Fruit fly (Drosophila melanogaster) whole organism, embryonic: Measurements from ENCODE around the gene Rilpl.

Experiments
- ATbp ChIP-seq: fragments of 200-800 bp; sonication (Bioruptor generic); optimal IDR thresholded peaks from 2 replicates; lab custom pipeline; 2017; ENCODE audit warnings: missing biosample characterization, mild to moderate bottlenecking, missing genetic modification characterization, missing genetic modification reagents
- BEAF-32 ChIP-seq: fragments of 200-800 bp; sonication (Bioruptor generic); optimal IDR thresholded peaks from 3 replicates; lab custom pipeline; 2017; ENCODE audit warnings: missing biosample characterization, missing genetic modification characterization, mild to moderate bottlenecking, moderate library complexity, missing genetic modification reagents
- CG12659 ChIP-seq: fragments of 200-800 bp; sonication (Bioruptor generic); optimal IDR thresholded peaks from 3 replicates; lab custom pipeline; 2017; ENCODE audit warnings: mild to moderate bottlenecking, missing biosample characterization, missing genetic modification reagents, missing genetic modification characterization
- CG13296 ChIP-seq: fragments of 200-800 bp; sonication (Bioruptor generic); optimal IDR thresholded peaks from 3 replicates; lab custom pipeline; 2018; ENCODE audit warnings: missing biosample characterization, mild to moderate bottlenecking, missing genetic modification characterization
- CG13424 ChIP-seq: fragments of 200-800 bp; sonication (Bioruptor generic); optimal IDR thresholded peaks from 2 replicates; lab custom pipeline; 2019; ENCODE audit warnings: missing biosample characterization, mild to moderate bottlenecking, missing genetic modification characterization, moderate library complexity
- CG14441 ChIP-seq: fragments of 200-800 bp; sonication (Bioruptor generic); IDR thresholded peaks from 2 replicates; pipeline ENCODE4 v1.3.6; 2022; ENCODE audit warnings: missing biosample characterization, missing genetic modification characterization
- CG17612 ChIP-seq: fragments of 200-800 bp; sonication (Bioruptor generic); IDR thresholded peaks from 2 replicates; pipeline ENCODE4 v1.3.6; 2022; ENCODE audit warnings: missing biosample characterization, missing genetic modification characterization
- CG18262 ChIP-seq: fragments of 200-800 bp; optimal IDR thresholded peaks from 3 replicates; lab custom pipeline; 2019; ENCODE audit warnings: missing biosample characterization, mild to moderate bottlenecking, missing genetic modification characterization, moderate library complexity
- CG30431 ChIP-seq: fragments of 200-800 bp; sonication (Bioruptor generic); optimal IDR thresholded peaks from 2 replicates; lab custom pipeline; 2017; ENCODE audit warnings: missing biosample characterization, missing genetic modification characterization
- CG31441 ChIP-seq: fragments of 200-800 bp; sonication (Bioruptor generic); IDR thresholded peaks from 2 replicates; pipeline ENCODE4 v1.3.6; 2022; ENCODE audit warnings: missing biosample characterization, missing genetic modification characterization
- CG34224 ChIP-seq: fragments of 200-800 bp; sonication (Bioruptor generic); IDR thresholded peaks from 3 replicates; pipeline ENCODE4 v1.3.6; 2022; ENCODE audit warnings: missing biosample characterization, missing genetic modification characterization; ENCODE audit not compliant: partially characterized antibody
- CG7372 ChIP-seq: fragments of 200-800 bp; sonication (Bioruptor generic); IDR thresholded peaks from 2 replicates; pipeline ENCODE4 v1.3.6; 2022; ENCODE audit warnings: missing biosample characterization, missing genetic modification characterization
- CG7928 ChIP-seq: fragments of 200-800 bp; sonication (Bioruptor generic); optimal IDR thresholded peaks from 2 replicates; lab custom pipeline; 2017; ENCODE audit warnings: missing biosample characterization, mild to moderate bottlenecking, missing genetic modification characterization
- CG7987 ChIP-seq: fragments of 200-800 bp; sonication (Bioruptor generic); optimal IDR thresholded peaks from 2 replicates; lab custom pipeline; 2018; ENCODE audit warnings: missing biosample characterization, mild to moderate bottlenecking, missing genetic modification characterization, moderate library complexity
- CG9437 ChIP-seq: fragments of 200-800 bp; sonication (Bioruptor generic); optimal IDR thresholded peaks from 2 replicates; lab custom pipeline; 2018; ENCODE audit warnings: missing biosample characterization, mild to moderate bottlenecking, missing genetic modification characterization
- Deaf1 ChIP-seq: fragments of 200-800 bp; optimal IDR thresholded peaks from 3 replicates; lab custom pipeline; 2019; ENCODE audit warnings: missing biosample characterization, mild to moderate bottlenecking, missing genetic modification characterization, moderate library complexity
- E2f2 ChIP-seq: fragments of 200-800 bp; sonication (Bioruptor generic); IDR thresholded peaks from 2 replicates; pipeline ENCODE4 v1.3.6; 2022; ENCODE audit warnings: missing biosample characterization, missing genetic modification characterization
- Elba2 ChIP-seq: fragments of 200-800 bp; sonication (Bioruptor generic); optimal IDR thresholded peaks from 3 replicates; lab custom pipeline; 2016; ENCODE audit warnings: missing biosample characterization, missing genetic modification characterization
- Hmx ChIP-seq: fragments of 200-800 bp; sonication (Bioruptor generic); optimal IDR thresholded peaks from 2 replicates; lab custom pipeline; 2016; ENCODE audit warnings: missing biosample characterization, missing genetic modification characterization
- MBD-R2 ChIP-seq: fragments of 200-800 bp; sonication (Bioruptor generic); IDR thresholded peaks from 2 replicates; pipeline ENCODE4 v1.3.6; 2022; ENCODE audit warnings: missing biosample characterization, missing genetic modification characterization
- Nf-YB ChIP-seq: fragments of 200-800 bp; sonication (Bioruptor generic); optimal IDR thresholded peaks from 3 replicates; lab custom pipeline; 2019; ENCODE audit warnings: missing biosample characterization, mild to moderate bottlenecking, missing genetic modification characterization, moderate library complexity
- NfI ChIP-seq: fragments of 200-800 bp; sonication (Bioruptor generic); optimal IDR thresholded peaks from 3 replicates; lab custom pipeline; 2018; ENCODE audit warnings: missing biosample characterization, mild to moderate bottlenecking, missing genetic modification characterization, moderate library complexity
- Optix ChIP-seq: fragments of 200-800 bp; sonication (Bioruptor generic); IDR thresholded peaks from 3 replicates; pipeline ENCODE4 v1.3.6; 2022; ENCODE audit warnings: missing biosample characterization, missing genetic modification characterization
- PHDP ChIP-seq: fragments of 200-800 bp; sonication (Bioruptor generic); optimal IDR thresholded peaks from 3 replicates; lab custom pipeline; 2018; ENCODE audit warnings: missing biosample characterization, mild to moderate bottlenecking, missing genetic modification characterization, moderate library complexity
- Scr ChIP-seq: fragments of 200-800 bp; sonication (Bioruptor generic); IDR thresholded peaks from 2 replicates; pipeline ENCODE4 v1.3.6; 2022; ENCODE audit warnings: missing biosample characterization, missing genetic modification characterization; ENCODE audit not compliant: partially characterized antibody
- Sox102F ChIP-seq: fragments of 200-800 bp; sonication (Bioruptor generic); optimal IDR thresholded peaks from 2 replicates; lab custom pipeline; 2018; ENCODE audit warnings: missing biosample characterization, mild to moderate bottlenecking, missing genetic modification characterization, moderate library complexity
- Sry-δ ChIP-seq: fragments of 200-800 bp; sonication (Bioruptor generic); optimal IDR thresholded peaks from 2 replicates; lab custom pipeline; 2016; ENCODE audit warnings: missing biosample characterization, missing genetic modification characterization
- ash1 ChIP-seq: fragments of 200-800 bp; sonication (Bioruptor generic); optimal IDR thresholded peaks from 2 replicates; lab custom pipeline; 2018; ENCODE audit warnings: missing biosample characterization, mild to moderate bottlenecking, missing genetic modification characterization
- br ChIP-seq: fragments of >200 bp; optimal IDR thresholded peaks from 2 replicates; lab custom pipeline; 2017
- btn ChIP-seq: fragments of 200-800 bp; sonication (Bioruptor generic); optimal IDR thresholded peaks from 2 replicates; lab custom pipeline; 2016; ENCODE audit warnings: missing biosample characterization, missing genetic modification characterization
- cato ChIP-seq: fragments of 200-800 bp; sonication (Bioruptor generic); optimal IDR thresholded peaks from 2 replicates; lab custom pipeline; 2016; ENCODE audit warnings: missing biosample characterization, missing genetic modification characterization, borderline replicate concordance
- caup ChIP-seq: fragments of 200-800 bp; sonication (Bioruptor generic); optimal IDR thresholded peaks from 3 replicates; lab custom pipeline; 2017; ENCODE audit warnings: missing biosample characterization, mild to moderate bottlenecking, missing genetic modification characterization, moderate library complexity; ENCODE audit not compliant: severe bottlenecking
- crc ChIP-seq: fragments of 200-800 bp; sonication (Bioruptor generic); optimal IDR thresholded peaks from 2 replicates; lab custom pipeline; 2016; ENCODE audit warnings: missing biosample characterization, missing genetic modification characterization
- croc ChIP-seq: fragments of 200-800 bp; sonication (Bioruptor generic); conservative IDR thresholded peaks from 3 replicates; pipeline ENCODE4 v1.3.6; 2022; ENCODE audit warnings: missing biosample characterization, missing genetic modification characterization
- fd64A ChIP-seq: fragments of 200-800 bp; sonication (Bioruptor generic); optimal IDR thresholded peaks from 3 replicates; lab custom pipeline; 2018; ENCODE audit warnings: missing biosample characterization, mild to moderate bottlenecking, missing genetic modification characterization
- gcm2 ChIP-seq: fragments of 200-800 bp; sonication (Bioruptor generic); optimal IDR thresholded peaks from 2 replicates; lab custom pipeline; 2016; ENCODE audit warnings: missing biosample characterization, missing genetic modification characterization
- gfzf ChIP-seq: fragments of 200-800 bp; sonication (Bioruptor generic); optimal IDR thresholded peaks from 2 replicates; lab custom pipeline; 2016; ENCODE audit warnings: missing biosample characterization, mild to moderate bottlenecking, missing genetic modification characterization, moderate library complexity
- grn ChIP-seq: fragments of 200-800 bp; sonication (Bioruptor generic); optimal IDR thresholded peaks from 3 replicates; lab custom pipeline; 2017; ENCODE audit warnings: missing biosample characterization, missing genetic modification characterization
- maf-S ChIP-seq: fragments of 200-800 bp; sonication (Bioruptor generic); optimal IDR thresholded peaks from 2 replicates; lab custom pipeline; 2016; ENCODE audit warnings: missing biosample characterization, missing genetic modification characterization
- odd ChIP-seq: fragments of 200-800 bp; sonication (Bioruptor generic); optimal IDR thresholded peaks from 2 replicates; lab custom pipeline; 2017; ENCODE audit warnings: missing biosample characterization, mild to moderate bottlenecking, missing genetic modification characterization
- pb ChIP-seq: fragments of 200-800 bp; sonication (Bioruptor generic); optimal IDR thresholded peaks from 3 replicates; lab custom pipeline; 2016; ENCODE audit warnings: missing biosample characterization, missing genetic modification characterization
- phol ChIP-seq: fragments of 200-800 bp; sonication (Bioruptor generic); optimal IDR thresholded peaks from 3 replicates; lab custom pipeline; 2018; ENCODE audit warnings: missing biosample characterization, mild to moderate bottlenecking, missing genetic modification characterization, moderate library complexity
- tin ChIP-seq: fragments of 200-800 bp; sonication (Bioruptor generic); optimal IDR thresholded peaks from 3 replicates; lab custom pipeline; 2016; ENCODE audit warnings: missing biosample characterization, missing genetic modification characterization
- tup ChIP-seq: fragments of 200-800 bp; sonication (Bioruptor generic); optimal IDR thresholded peaks from 2 replicates; lab custom pipeline; 2016; ENCODE audit warnings: missing biosample characterization, mild to moderate bottlenecking, missing genetic modification characterization, moderate library complexity
- unc-4 ChIP-seq: fragments of 200-800 bp; sonication (Bioruptor generic); IDR thresholded peaks from 2 replicates; pipeline ENCODE4 v1.3.6; 2022; ENCODE audit warnings: missing biosample characterization, missing genetic modification characterization; ENCODE audit not compliant: partially characterized antibody
- vfl ChIP-seq: fragments of 200-800 bp; sonication (Bioruptor generic); optimal IDR thresholded peaks from 2 replicates; lab custom pipeline; 2016; ENCODE audit warnings: missing biosample characterization, missing genetic modification characterization
- wek ChIP-seq: fragments of 200-800 bp; sonication (Bioruptor generic); optimal IDR thresholded peaks from 3 replicates; lab custom pipeline; 2018; ENCODE audit warnings: missing biosample characterization, mild to moderate bottlenecking, missing genetic modification characterization, moderate library complexity
- zen2 ChIP-seq: fragments of 200-800 bp; sonication (Bioruptor generic); IDR thresholded peaks from 3 replicates; pipeline ENCODE4 v1.3.6; 2022; ENCODE audit warnings: missing biosample characterization, missing genetic modification characterization; ENCODE audit not compliant: partially characterized antibody

Rilpl gene

DNA sequence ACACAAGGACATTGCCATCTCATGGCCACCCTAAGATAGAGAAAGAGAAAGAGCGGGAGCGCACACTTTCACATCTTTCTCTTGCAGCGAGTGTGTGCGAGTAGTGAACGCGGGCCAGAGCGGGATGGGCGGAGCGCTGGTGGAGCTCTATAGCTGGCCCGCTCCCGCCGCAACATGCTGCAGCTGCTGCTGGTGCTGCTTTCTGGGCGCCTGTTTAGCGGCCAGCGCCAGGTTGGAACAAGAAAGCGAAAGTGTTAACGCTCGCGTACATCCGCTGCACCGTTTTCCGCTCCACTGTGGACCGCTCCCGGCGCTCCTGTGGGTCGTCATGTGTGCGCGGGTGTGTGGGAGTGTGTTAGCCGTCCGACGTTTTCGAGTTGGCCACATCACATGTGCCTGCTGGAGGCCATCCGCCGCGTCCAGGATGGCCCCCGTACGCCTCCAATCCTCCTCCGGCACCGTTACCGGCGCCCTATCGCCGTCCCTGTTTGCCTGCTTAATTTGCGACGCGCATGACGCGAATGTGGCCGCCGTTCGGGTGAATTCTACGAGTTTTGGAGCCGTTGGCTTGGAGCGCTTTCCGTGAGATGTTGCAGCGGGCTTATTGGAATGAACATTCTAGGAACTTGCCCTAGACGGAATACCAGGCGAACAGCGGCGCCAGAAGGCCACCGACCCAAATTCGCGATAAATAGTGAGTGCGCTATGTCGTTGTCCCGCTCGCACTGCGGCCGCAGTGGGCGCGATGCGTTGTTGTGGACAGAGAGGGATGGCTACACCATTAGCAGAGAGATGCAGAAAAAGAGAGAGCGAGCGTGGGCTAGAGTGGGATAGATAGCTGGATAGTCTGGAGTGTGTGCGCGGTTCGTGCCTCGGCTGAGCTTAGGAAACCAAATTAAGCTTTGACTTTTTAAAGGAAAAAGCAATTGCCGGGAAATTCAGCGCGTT lies 6.5 kb downstream of the Rilpl start (continued):
- TF ChIP-seq CG7928 (GFP tag; lab: Kevin White, UChicago) (no peak), grn (GFP tag; lab: Kevin White, UChicago) (no peak), CG18262 (tag; lab: Kevin White, UChicago) (peak; percentile 14), NfI (GFP tag; lab: Kevin White, UChicago) (no peak), CG13296 (GFP tag; lab: Kevin White, UChicago) (no peak), Optix (no peak), vfl (GFP tag; lab: Kevin White, UChicago) (no peak), CG13424 (tag; lab: Kevin White, UChicago) (no peak), gcm2 (GFP tag; lab: Kevin White, UChicago) (no peak), pb (GFP tag; lab: Kevin White, UChicago) (no peak), maf-S (no peak), ATbp (GFP tag; lab: Kevin White, UChicago) (peak; percentile 7), ash1 (GFP tag; lab: Kevin White, UChicago) (no peak), tup (GFP tag; lab: Kevin White, UChicago) (no peak), CG7987 (GFP tag; lab: Kevin White, UChicago) (no peak), E2f2 (GFP tag; lab: Robert Waterston, UW) (peak; percentile 85), CG7372 (GFP tag; lab: Robert Waterston, UW) (no peak), Nf-YB (GFP tag; lab: Kevin White, UChicago) (peak; percentile 59), BEAF-32 (GFP tag; lab: Kevin White, UChicago) (no peak), btn (GFP tag; lab: Kevin White, UChicago) (no peak), Hmx (GFP tag; lab: Kevin White, UChicago) (no peak), Scr (GFP tag; lab: Robert Waterston, UW) (peak; percentile 29; the same call in 1 of the 2 replicates), CG12659 (peak; percentile 66), CG14441 (GFP tag; lab: Robert Waterston, UW) (no peak), br (no peak), croc (GFP tag; lab: Robert Waterston, UW) (no peak), Sry-δ (GFP tag; lab: Kevin White, UChicago) (no peak), Sox102F (GFP tag; lab: Kevin White, UChicago) (no peak), CG30431 (no peak), gfzf (GFP tag; lab: Kevin White, UChicago) (peak; percentile 21), CG34224 (GFP tag; lab: Robert Waterston, UW) (peak; percentile 39; the same call in 2 of the 3 replicates), zen2 (GFP tag; lab: Robert Waterston, UW) (no peak), cato (GFP tag; lab: Kevin White, UChicago) (no peak), crc (GFP tag; lab: Kevin White, UChicago) (no peak), CG9437 (GFP tag; lab: Kevin White, UChicago) (no peak), MBD-R2 (GFP tag; lab: Robert Waterston, UW) (peak; percentile 26; the same call in 1 of the 2 replicates), CG17612 (GFP tag; lab: Robert Waterston, UW) (no peak), fd64A (GFP tag; lab: Kevin White, UChicago) (peak; percentile 21), caup (GFP tag; lab: Kevin White, UChicago) (no peak), CG31441 (GFP tag; lab: Robert Waterston, UW) (no peak), PHDP (no peak), Elba2 (peak; percentile 12), odd (GFP tag; lab: Kevin White, UChicago) (peak; percentile 13), wek (GFP tag; lab: Kevin White, UChicago) (no peak), phol (tag; lab: Kevin White, UChicago) (no peak), unc-4 (GFP tag; lab: Robert Waterston, UW) (peak; percentile 36; the same call in 1 of the 2 replicates), Deaf1 (tag; lab: Kevin White, UChicago) (peak; percentile 85), tin (no peak)
